Worm (Caenorhabditis elegans): ENCODE data around the gene coq-6.
"Not testable (repeated sequence)": the region's sequence is repeated elsewhere in the genome, so short reads cannot be mapped to it uniquely, and the experiment has no call there.

ce11 chrV:9341814-9342213 lies 5.3 kb downstream of the coq-6 start:
- TF ChIP-seq lin-35 (GFP tag; optimal IDR thresholded peaks at IDR 0.05); unc-62 (GFP tag; optimal IDR thresholded peaks at IDR 0.05); ama-1 (optimal IDR thresholded peaks at IDR 0.05); nhr-237 (tag; optimal IDR thresholded peaks at IDR 0.05); nhr-47 (tag; optimal IDR thresholded peaks at IDR 0.05); nhr-76 (tag; optimal IDR thresholded peaks at IDR 0.05): not testable (repeated sequence)

Data from whole organism, L1 larva.